Fruit fly (Drosophila melanogaster) whole organism, embryonic: Measurements from ENCODE around the gene Grip84.

ENCODE experiments used
- Adf1 ChIP-seq: fragments of 200-800 bp; sonication (Bioruptor generic); IDR thresholded peaks from 2 replicates; pipeline ENCODE4 v1.3.6; 2022; ENCODE audit warnings: missing biosample characterization, missing genetic modification characterization
- Aef1 ChIP-seq: fragments of 200-800 bp; sonication (Bioruptor generic); IDR thresholded peaks from 3 replicates; pipeline ENCODE4 v1.3.6; 2022; ENCODE audit warnings: missing biosample characterization, missing genetic modification characterization
- Atf3 ChIP-seq: fragments of 200-800 bp; sonication (Bioruptor generic); optimal IDR thresholded peaks from 3 replicates; lab custom pipeline; 2016; ENCODE audit warnings: missing biosample characterization, missing genetic modification characterization
- CG10274 ChIP-seq: fragments of 200-800 bp; sonication (Bioruptor generic); optimal IDR thresholded peaks from 3 replicates; lab custom pipeline; 2017; ENCODE audit warnings: missing biosample characterization, mild to moderate bottlenecking, missing genetic modification characterization
- CG10543 ChIP-seq: fragments of 200-800 bp; sonication (Bioruptor generic); optimal IDR thresholded peaks from 3 replicates; lab custom pipeline; 2017; ENCODE audit warnings: missing biosample characterization, mild to moderate bottlenecking, missing genetic modification characterization, moderate library complexity
- CG11398 ChIP-seq: fragments of 200-800 bp; sonication (Bioruptor generic); optimal IDR thresholded peaks from 2 replicates; lab custom pipeline; 2016; ENCODE audit warnings: missing biosample characterization, missing genetic modification characterization
- CG12769 ChIP-seq: fragments of 200-800 bp; sonication (Bioruptor generic); optimal IDR thresholded peaks from 2 replicates; lab custom pipeline; 2019; ENCODE audit warnings: missing biosample characterization, mild to moderate bottlenecking, missing genetic modification characterization, moderate library complexity
- CG15011 ChIP-seq: fragments of 200-800 bp; sonication (Bioruptor generic); optimal IDR thresholded peaks from 3 replicates; lab custom pipeline; 2018; ENCODE audit warnings: missing biosample characterization, mild to moderate bottlenecking, missing genetic modification characterization
- CG15479 ChIP-seq: fragments of 200-800 bp; sonication (Bioruptor generic); optimal IDR thresholded peaks from 3 replicates; lab custom pipeline; 2019; ENCODE audit warnings: missing biosample characterization, mild to moderate bottlenecking, missing genetic modification characterization, moderate library complexity
- CG17186 ChIP-seq: fragments of 200-800 bp; sonication (Bioruptor generic); optimal IDR thresholded peaks from 3 replicates; lab custom pipeline; 2017; ENCODE audit warnings: missing biosample characterization, missing genetic modification reagents, missing genetic modification characterization
- CG17829 ChIP-seq: fragments of 200-800 bp; optimal IDR thresholded peaks from 2 replicates; lab custom pipeline; 2019; ENCODE audit warnings: missing biosample characterization, mild to moderate bottlenecking, missing genetic modification characterization, moderate library complexity
- CG2129 ChIP-seq: fragments of 200-800 bp; sonication (Bioruptor generic); IDR thresholded peaks from 2 replicates; pipeline ENCODE4 v1.3.6; 2022; ENCODE audit warnings: missing biosample characterization, missing genetic modification characterization; ENCODE audit not compliant: partially characterized antibody
- CG30020 ChIP-seq: fragments of 200-800 bp; optimal IDR thresholded peaks from 2 replicates; lab custom pipeline; 2019; ENCODE audit warnings: missing biosample characterization, mild to moderate bottlenecking, missing genetic modification characterization, moderate library complexity
- CG30403 ChIP-seq: fragments of 200-800 bp; sonication (Bioruptor generic); optimal IDR thresholded peaks from 3 replicates; lab custom pipeline; 2016; ENCODE audit warnings: missing biosample characterization, missing genetic modification characterization
- CG34376 ChIP-seq: fragments of 200-800 bp; sonication (Bioruptor generic); optimal IDR thresholded peaks from 2 replicates; lab custom pipeline; 2018; ENCODE audit warnings: missing biosample characterization, mild to moderate bottlenecking, missing genetic modification characterization
- CG3838 ChIP-seq: fragments of 200-800 bp; sonication (Bioruptor generic); optimal IDR thresholded peaks from 3 replicates; lab custom pipeline; 2016; ENCODE audit warnings: missing biosample characterization, missing genetic modification characterization
- CG6272 ChIP-seq: fragments of 200-800 bp; sonication (Bioruptor generic); IDR thresholded peaks from 2 replicates; pipeline ENCODE4 v1.3.6; 2022; ENCODE audit warnings: missing biosample characterization, missing genetic modification characterization
- CG6791 ChIP-seq: fragments of 200-800 bp; sonication (Bioruptor generic); IDR thresholded peaks from 3 replicates; pipeline ENCODE4 v1.3.6; 2022; ENCODE audit warnings: missing biosample characterization, missing genetic modification characterization; ENCODE audit not compliant: partially characterized antibody
- CG7745 ChIP-seq: fragments of 200-800 bp; sonication (Bioruptor generic); optimal IDR thresholded peaks from 2 replicates; lab custom pipeline; 2018; ENCODE audit warnings: missing biosample characterization, mild to moderate bottlenecking, missing genetic modification characterization, moderate library complexity
- CG7928 ChIP-seq: fragments of 200-800 bp; sonication (Bioruptor generic); optimal IDR thresholded peaks from 2 replicates; lab custom pipeline; 2017; ENCODE audit warnings: missing biosample characterization, mild to moderate bottlenecking, missing genetic modification characterization
- CG9609 ChIP-seq: fragments of 200-800 bp; sonication (Bioruptor generic); optimal IDR thresholded peaks from 3 replicates; lab custom pipeline; 2016; ENCODE audit warnings: missing biosample characterization, missing genetic modification characterization
- D19B ChIP-seq: fragments of 200-800 bp; sonication (Bioruptor generic); optimal IDR thresholded peaks from 2 replicates; lab custom pipeline; 2017; ENCODE audit warnings: missing biosample characterization, mild to moderate bottlenecking, missing genetic modification characterization
- Fer1 ChIP-seq: fragments of 200-800 bp; sonication (Bioruptor generic); optimal IDR thresholded peaks from 2 replicates; lab custom pipeline; 2017; ENCODE audit warnings: missing biosample characterization, mild to moderate bottlenecking, missing genetic modification characterization
- Fer3 ChIP-seq: fragments of 200-800 bp; sonication (Bioruptor generic); optimal IDR thresholded peaks from 2 replicates; lab custom pipeline; 2018; ENCODE audit warnings: missing biosample characterization, mild to moderate bottlenecking, missing genetic modification characterization, moderate library complexity
- Gsc ChIP-seq: fragments of 200-800 bp; sonication (Bioruptor generic); IDR thresholded peaks from 2 replicates; pipeline ENCODE4 v1.3.6; 2022; ENCODE audit warnings: missing biosample characterization, missing genetic modification characterization
- Gug ChIP-seq: fragments of 200-800 bp; sonication (Bioruptor generic); IDR thresholded peaks from 4 replicates; pipeline ENCODE4 v1.3.6; 2022; ENCODE audit warnings: missing biosample characterization, missing genetic modification characterization
- HLH54F ChIP-seq: fragments of 200-800 bp; sonication (Bioruptor generic); optimal IDR thresholded peaks from 3 replicates; lab custom pipeline; 2016; ENCODE audit warnings: missing biosample characterization, missing genetic modification characterization
- HLHmδ ChIP-seq: fragments of 200-800 bp; sonication (Bioruptor generic); optimal IDR thresholded peaks from 2 replicates; lab custom pipeline; 2018; ENCODE audit warnings: missing biosample characterization, mild to moderate bottlenecking, missing genetic modification characterization, moderate library complexity
- Hr39 ChIP-seq: fragments of >200 bp; optimal IDR thresholded peaks from 2 replicates; lab custom pipeline; 2017
- Lpt ChIP-seq: fragments of >200 bp; optimal IDR thresholded peaks from 2 replicates; lab custom pipeline; 2018; ENCODE audit warnings: missing biosample characterization, missing genetic modification characterization
- Neu2 ChIP-seq: fragments of 200-800 bp; sonication (Bioruptor generic); optimal IDR thresholded peaks from 3 replicates; lab custom pipeline; 2016; ENCODE audit warnings: missing biosample characterization, missing genetic modification characterization, borderline replicate concordance
- Nf-YA ChIP-seq: fragments of 200-800 bp; sonication (Bioruptor generic); IDR thresholded peaks from 2 replicates; pipeline ENCODE4 v1.3.6; 2022; ENCODE audit warnings: missing biosample characterization, missing genetic modification characterization
- Nf-YC ChIP-seq: fragments of 200-800 bp; optimal IDR thresholded peaks from 3 replicates; lab custom pipeline; 2019; ENCODE audit warnings: missing biosample characterization, mild to moderate bottlenecking, missing genetic modification characterization, moderate library complexity
- Optix ChIP-seq: fragments of 200-800 bp; sonication (Bioruptor generic); IDR thresholded peaks from 3 replicates; pipeline ENCODE4 v1.3.6; 2022; ENCODE audit warnings: missing biosample characterization, missing genetic modification characterization
- Sry-β ChIP-seq: fragments of 200-800 bp; sonication (Bioruptor generic); optimal IDR thresholded peaks from 2 replicates; lab custom pipeline; 2018; ENCODE audit warnings: missing biosample characterization, mild to moderate bottlenecking, missing genetic modification characterization, moderate library complexity
- Stat92E ChIP-seq, 3 experiments: fragments of >200 bp in 2 of 3; fragments of 200-800 bp in 1 of 3; sonication (Bioruptor generic) in 1 of 3; optimal IDR thresholded peaks; 2 replicates each; lab custom pipeline; 2017 to 2019; ENCODE audit warnings: missing biosample characterization in 3 of 3, missing genetic modification characterization in 3 of 3, mild to moderate bottlenecking in 1 of 3, moderate library complexity in 1 of 3
- ase ChIP-seq: fragments of 200-800 bp; sonication (Bioruptor generic); IDR thresholded peaks from 3 replicates; pipeline ENCODE4 v1.3.6; 2022; ENCODE audit warnings: missing biosample characterization, missing genetic modification characterization
- ato ChIP-seq: fragments of 200-800 bp; sonication (Bioruptor generic); IDR thresholded peaks from 2 replicates; pipeline ENCODE4 v1.3.6; 2022; ENCODE audit warnings: missing biosample characterization, missing genetic modification characterization; ENCODE audit not compliant: partially characterized antibody
- crol ChIP-seq: fragments of 200-800 bp; sonication (Bioruptor generic); IDR thresholded peaks from 2 replicates; pipeline ENCODE4 v1.3.6; 2022; ENCODE audit warnings: missing biosample characterization, missing genetic modification characterization
- gfzf ChIP-seq: fragments of 200-800 bp; sonication (Bioruptor generic); optimal IDR thresholded peaks from 2 replicates; lab custom pipeline; 2016; ENCODE audit warnings: missing biosample characterization, mild to moderate bottlenecking, missing genetic modification characterization, moderate library complexity
- inv ChIP-seq: fragments of 200-800 bp; sonication (Bioruptor generic); IDR thresholded peaks from 2 replicates; pipeline ENCODE4 v1.3.6; 2022; ENCODE audit warnings: missing biosample characterization, missing genetic modification characterization; ENCODE audit not compliant: partially characterized antibody
- lbe ChIP-seq: fragments of 200-800 bp; sonication (Bioruptor generic); optimal IDR thresholded peaks from 2 replicates; lab custom pipeline; 2016; ENCODE audit warnings: missing biosample characterization, mild to moderate bottlenecking, missing genetic modification characterization
- nmo ChIP-seq: fragments of 200-800 bp; sonication (Bioruptor generic); optimal IDR thresholded peaks from 2 replicates; lab custom pipeline; 2018; ENCODE audit warnings: missing biosample characterization, mild to moderate bottlenecking, missing genetic modification characterization, moderate library complexity
- pho ChIP-seq: fragments of 200-800 bp; sonication (Bioruptor generic); optimal IDR thresholded peaks from 2 replicates; lab custom pipeline; 2016; ENCODE audit warnings: missing biosample characterization, missing genetic modification characterization
- run ChIP-seq: fragments of 200-800 bp; sonication (Bioruptor generic); optimal IDR thresholded peaks from 3 replicates; lab custom pipeline; 2018; ENCODE audit warnings: missing biosample characterization, mild to moderate bottlenecking, missing genetic modification characterization
- sc ChIP-seq, 3 experiments: fragments of >200 bp in 2 of 3; fragments of 200-800 bp in 1 of 3; sonication (Bioruptor generic) in 1 of 3; optimal IDR thresholded peaks; 2 replicates in 2 of 3; 3 replicates in 1 of 3; lab custom pipeline; 2017; ENCODE audit warnings: mild to moderate bottlenecking in 1 of 3, missing biosample characterization in 1 of 3, missing genetic modification characterization in 1 of 3, missing genetic modification reagents in 1 of 3
- schlank ChIP-seq: fragments of 200-800 bp; sonication (Bioruptor generic); optimal IDR thresholded peaks from 2 replicates; lab custom pipeline; 2018; ENCODE audit warnings: missing biosample characterization, mild to moderate bottlenecking, missing genetic modification characterization
- ssp ChIP-seq: fragments of 200-800 bp; sonication (Bioruptor generic); IDR thresholded peaks from 2 replicates; pipeline ENCODE4 v1.3.6; 2022; ENCODE audit warnings: missing biosample characterization, missing genetic modification characterization
- vnd ChIP-seq: fragments of 200-800 bp; sonication (Bioruptor generic); IDR thresholded peaks from 3 replicates; pipeline ENCODE4 v1.3.6; 2022; ENCODE audit warnings: missing biosample characterization, missing genetic modification characterization; ENCODE audit not compliant: partially characterized antibody
- zfh1 ChIP-seq: fragments of 200-800 bp; sonication (Bioruptor generic); IDR thresholded peaks from 3 replicates; pipeline ENCODE4 v1.3.6; 2022; ENCODE audit warnings: missing biosample characterization, missing genetic modification characterization
- zfh2 ChIP-seq: fragments of 200-800 bp; sonication (Bioruptor generic); optimal IDR thresholded peaks from 2 replicates; lab custom pipeline; 2016; ENCODE audit warnings: missing biosample characterization, missing genetic modification characterization

Gene Grip84

DNA sequence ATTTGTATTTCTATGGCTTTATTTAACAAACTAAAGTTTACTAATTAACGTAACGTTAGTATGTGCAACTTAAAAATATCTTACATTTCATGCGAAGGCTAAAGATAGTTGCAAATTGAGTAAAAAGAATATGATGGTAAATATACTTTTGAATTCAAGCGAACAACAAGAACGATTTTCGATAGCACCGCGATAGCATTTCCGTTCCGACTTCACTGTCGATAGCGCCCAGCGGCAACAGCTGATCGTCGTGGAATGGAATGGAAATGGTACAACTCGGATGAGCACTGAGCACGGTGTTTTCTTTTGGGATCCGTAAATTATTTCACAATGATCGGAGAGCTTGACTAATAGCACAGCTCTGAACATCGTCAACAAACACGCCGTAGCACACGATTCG lies 47.9 kb upstream of the Grip84 start (continued):
- no peak for TF ChIP-seq CG2129 (GFP tag; lab: Robert Waterston, UW)
- peak; percentile 68 for TF ChIP-seq Fer3
- no peak for TF ChIP-seq Hr39 (lab: Kevin White, UChicago)
- peak; percentile 23 for TF ChIP-seq nmo
- peak; percentile 86 for TF ChIP-seq HLHmδ (GFP tag; lab: Kevin White, UChicago)
- TF ChIP-seq CG7928 (GFP tag; lab: Kevin White, UChicago), result peak; percentile 1
- no peak for TF ChIP-seq Stat92E (GFP tag; optimal IDR thresholded peaks at IDR 0.05; lab: Kevin White, UChicago)
- no peak for TF ChIP-seq CG6272 (GFP tag; lab: Robert Waterston, UW)
- no peak for TF ChIP-seq sc (optimal IDR thresholded peaks at IDR 0.05; lab: Kevin White, UChicago)
- TF ChIP-seq sc (GFP tag; optimal IDR thresholded peaks at IDR 0.05; lab: Kevin White, UChicago), result no peak
- no peak for TF ChIP-seq ssp (GFP tag; lab: Robert Waterston, UW)
- no peak for TF ChIP-seq CG9609 (GFP tag; lab: Kevin White, UChicago)
- TF ChIP-seq CG6791 (GFP tag; lab: Robert Waterston, UW), result peak; percentile 44; the same call in 1 of the 3 replicates
- TF ChIP-seq ato (GFP tag; lab: Robert Waterston, UW), result 0 out of 2 replicates have a peak, but pooled peaks have one; percentile 38
- TF ChIP-seq CG15011 (GFP tag; lab: Kevin White, UChicago), result no peak
- TF ChIP-seq zfh2 (GFP tag; lab: Kevin White, UChicago), result no peak
- no peak for TF ChIP-seq Adf1 (GFP tag; lab: Robert Waterston, UW)
- peak; percentile 1 for TF ChIP-seq CG10274
- no peak for TF ChIP-seq Lpt (GFP tag; lab: Kevin White, UChicago)
- no peak for TF ChIP-seq CG7745 (tag; lab: Kevin White, UChicago)
- no peak for TF ChIP-seq HLH54F (GFP tag; lab: Kevin White, UChicago)
- TF ChIP-seq ase (GFP tag; lab: Robert Waterston, UW), result no peak
- TF ChIP-seq Neu2 (GFP tag; lab: Kevin White, UChicago), result no peak
- TF ChIP-seq vnd (GFP tag; lab: Robert Waterston, UW), result no peak
- TF ChIP-seq Nf-YA (GFP tag; lab: Robert Waterston, UW), result no peak
- no peak for TF ChIP-seq CG11398
- TF ChIP-seq Nf-YC, result peak; percentile 55
- no peak for TF ChIP-seq CG3838 (GFP tag; lab: Kevin White, UChicago)
- peak; percentile 71 for TF ChIP-seq schlank (tag; lab: Kevin White, UChicago)
- no peak for TF ChIP-seq Aef1 (GFP tag; lab: Robert Waterston, UW)
- TF ChIP-seq Gsc (GFP tag; lab: Robert Waterston, UW), result no peak
- TF ChIP-seq Sry-β (GFP tag; lab: Kevin White, UChicago), result no peak
- peak; percentile 90 for TF ChIP-seq CG34376 (GFP tag; lab: Kevin White, UChicago)
- peak; percentile 84 for TF ChIP-seq Fer1 (GFP tag; lab: Kevin White, UChicago)
- peak; percentile 44 for TF ChIP-seq CG17829 (tag; lab: Kevin White, UChicago)
- peak; percentile 68 for TF ChIP-seq CG10543 (GFP tag; lab: Kevin White, UChicago)
- TF ChIP-seq lbe (GFP tag; lab: Kevin White, UChicago), result peak; percentile 40
- no peak for TF ChIP-seq zfh1 (GFP tag; lab: Robert Waterston, UW)
- peak; percentile 44 for TF ChIP-seq CG30020 (tag; lab: Kevin White, UChicago)
- TF ChIP-seq run, result no peak
- no peak for TF ChIP-seq gfzf (GFP tag; lab: Kevin White, UChicago)
- TF ChIP-seq Optix (GFP tag; lab: Robert Waterston, UW), result no peak
- no peak for TF ChIP-seq CG12769
- no peak for TF ChIP-seq CG17186 (GFP tag; lab: Kevin White, UChicago)
- no peak for TF ChIP-seq CG30403 (GFP tag; lab: Kevin White, UChicago)
- TF ChIP-seq Atf3 (GFP tag; lab: Kevin White, UChicago), result no peak
- TF ChIP-seq inv (GFP tag; lab: Robert Waterston, UW), result no peak
- no peak for TF ChIP-seq pho
- TF ChIP-seq CG15479 (GFP tag; lab: Kevin White, UChicago), result no peak
- no peak for TF ChIP-seq Gug (GFP tag; lab: Robert Waterston, UW)
- no peak for TF ChIP-seq crol (GFP tag; lab: Robert Waterston, UW)
- no peak for TF ChIP-seq D19B (GFP tag; lab: Kevin White, UChicago)
